Worm (Caenorhabditis elegans) whole organism, late embryonic: Measurements from ENCODE around the gene hecw-1.

Source experiments
- C38D4.7 ChIP-seq: fragments of 200-800 bp; sonication (Bioruptor generic); optimal IDR thresholded peaks from 2 replicates; lab custom pipeline; 2018; ENCODE audit warnings: mild to moderate bottlenecking, missing genetic modification characterization, moderate library complexity, missing compliant biosample characterization
- T23F11.4 ChIP-seq: fragments of 200-800 bp; sonication (Bioruptor generic); optimal IDR thresholded peaks from 2 replicates; lab custom pipeline; 2018; ENCODE audit warnings: mild to moderate bottlenecking, missing genetic modification characterization, missing compliant biosample characterization
- Y22D7AL.16 ChIP-seq: sonication (generic microtip); optimal IDR thresholded peaks from 2 replicates; lab custom pipeline; 2016; ENCODE audit warnings: missing genetic modification characterization, missing compliant biosample characterization
- ama-1 ChIP-seq: fragments of 150-350 bp; optimal IDR thresholded peaks from 2 replicates; lab custom pipeline; 2014
- ceh-30 ChIP-seq: fragments of 150-350 bp; optimal IDR thresholded peaks from 2 replicates; lab custom pipeline; 2014; ENCODE audit warnings: missing biosample characterization, missing genetic modification characterization
- ceh-9 ChIP-seq: sonication (generic microtip); optimal IDR thresholded peaks from 2 replicates; lab custom pipeline; 2016; ENCODE audit warnings: mild to moderate bottlenecking, missing genetic modification characterization, inconsistent platforms, missing compliant biosample characterization
- dve-1 ChIP-seq: sonication (generic microtip); optimal IDR thresholded peaks from 2 replicates; lab custom pipeline; 2017; ENCODE audit warnings: antibody characterized with exemption, mild to moderate bottlenecking, missing genetic modification characterization, missing compliant biosample characterization
- hlh-13 ChIP-seq: fragments of 200-800 bp; sonication (Bioruptor generic); optimal IDR thresholded peaks from 2 replicates; lab custom pipeline; 2018; ENCODE audit warnings: mild to moderate bottlenecking, missing genetic modification characterization, missing compliant biosample characterization
- hlh-6 ChIP-seq: sonication (generic microtip); optimal IDR thresholded peaks from 2 replicates; lab custom pipeline; 2016; ENCODE audit warnings: missing genotype, missing genetic modification characterization, missing compliant biosample characterization
- nhr-11 ChIP-seq: fragments of 150-350 bp; optimal IDR thresholded peaks from 2 replicates; lab custom pipeline; 2014; ENCODE audit warnings: missing biosample characterization, missing genetic modification characterization
- pax-1 ChIP-seq: fragments of 150-350 bp; optimal IDR thresholded peaks from 2 replicates; lab custom pipeline; 2014; ENCODE audit warnings: missing biosample characterization, missing genetic modification characterization
- pqm-1 ChIP-seq: sonication (generic microtip); optimal IDR thresholded peaks from 2 replicates; lab custom pipeline; 2016; ENCODE audit warnings: missing genetic modification characterization, missing compliant biosample characterization

DNA sequence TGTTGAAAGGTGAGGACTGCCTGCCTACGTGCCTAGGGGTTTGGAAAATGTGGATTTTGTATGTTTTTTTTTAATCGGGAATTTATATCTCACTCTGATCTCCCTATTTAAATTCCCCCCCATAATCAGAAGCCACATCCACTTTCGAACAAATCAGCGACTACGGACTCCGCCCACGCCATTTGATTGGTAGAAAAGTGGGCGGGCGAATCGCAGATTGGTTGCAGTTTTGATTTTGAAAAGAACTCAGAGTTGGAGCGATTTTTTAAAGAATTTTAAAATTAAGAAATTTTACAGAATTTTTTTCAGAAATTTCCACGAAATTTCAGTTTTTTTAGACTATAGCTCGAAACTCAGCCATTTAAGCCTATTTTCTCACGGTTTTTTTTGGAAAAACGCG lies 29.7 kb downstream of the hecw-1 start:
- no peak for TF ChIP-seq T23F11.4 (GFP tag; lab: Kevin White, UChicago)
- no peak for TF ChIP-seq ceh-30 (tag; lab: Kevin White, UChicago)
- TF ChIP-seq hlh-13 (GFP tag; lab: Kevin White, UChicago) = no peak
- TF ChIP-seq pax-1 (tag; lab: Kevin White, UChicago) = no peak
- no peak for TF ChIP-seq nhr-11 (tag; lab: Kevin White, UChicago)
- TF ChIP-seq dve-1 = no peak
- TF ChIP-seq Y22D7AL.16 (tag; lab: Kevin White, UChicago) = no peak
- no peak for TF ChIP-seq ceh-9 (tag; lab: Kevin White, UChicago)
- no peak for TF ChIP-seq C38D4.7 (GFP tag; lab: Kevin White, UChicago)
- TF ChIP-seq hlh-6 (tag; lab: Kevin White, UChicago) = no peak
- no peak for TF ChIP-seq pqm-1 (tag; lab: Kevin White, UChicago)
- no peak for TF ChIP-seq ama-1 (lab: Kevin White, UChicago)
